Worm (Caenorhabditis elegans) whole organism, late embryonic: Measurements from ENCODE around the gene F23D12.3.
A peak's percentile ranks its signal among the peaks of the same experiment; 100 is the strongest.

ENCODE experiments used
- C08G9.2 ChIP-seq: sonication (generic microtip); optimal IDR thresholded peaks from 2 replicates; lab custom pipeline; 2016; ENCODE audit warnings: mild to moderate bottlenecking, missing genetic modification characterization, moderate library complexity, missing compliant biosample characterization
- F13H6.1 ChIP-seq: sonication (generic microtip); optimal IDR thresholded peaks from 2 replicates; lab custom pipeline; 2016; ENCODE audit warnings: missing genetic modification characterization, missing compliant biosample characterization
- K02D7.2 ChIP-seq: sonication (generic microtip); optimal IDR thresholded peaks from 2 replicates; lab custom pipeline; 2017; ENCODE audit warnings: mild to moderate bottlenecking, missing genetic modification characterization, missing compliant biosample characterization
- K09A11.1 ChIP-seq: sonication (generic microtip); optimal IDR thresholded peaks from 2 replicates; lab custom pipeline; 2017; ENCODE audit warnings: antibody characterized with exemption, mild to moderate bottlenecking, missing genetic modification characterization, missing compliant biosample characterization; ENCODE audit not compliant: insufficient read depth
- ahr-1 ChIP-seq: sonication (generic microtip); optimal IDR thresholded peaks from 2 replicates; lab custom pipeline; 2016; ENCODE audit warnings: missing genetic modification characterization, missing compliant biosample characterization
- ceh-14 ChIP-seq: sonication (generic microtip); optimal IDR thresholded peaks from 2 replicates; lab custom pipeline; 2016; ENCODE audit warnings: missing genotype, missing genetic modification characterization, missing compliant biosample characterization
- ceh-18 ChIP-seq: sonication (generic microtip); optimal IDR thresholded peaks from 2 replicates; lab custom pipeline; 2016; ENCODE audit warnings: missing genetic modification characterization, missing compliant biosample characterization
- ceh-19 ChIP-seq: fragments of 200-800 bp; sonication (Bioruptor generic); optimal IDR thresholded peaks from 2 replicates; lab custom pipeline; 2018; ENCODE audit warnings: mild to moderate bottlenecking, missing genetic modification characterization, missing compliant biosample characterization
- ceh-30 ChIP-seq: fragments of 150-350 bp; optimal IDR thresholded peaks from 2 replicates; lab custom pipeline; 2014; ENCODE audit warnings: missing biosample characterization, missing genetic modification characterization
- ceh-34 ChIP-seq: sonication (generic microtip); optimal IDR thresholded peaks from 2 replicates; lab custom pipeline; 2016; ENCODE audit warnings: mild to moderate bottlenecking, missing genetic modification characterization, missing compliant biosample characterization
- ceh-45 ChIP-seq: fragments of 200-800 bp; sonication (Bioruptor generic); IDR thresholded peaks from 2 replicates; pipeline ENCODE4 v1.3.6; 2022; ENCODE audit warnings: missing genetic modification reagents, missing genetic modification characterization, missing compliant biosample characterization
- che-1 ChIP-seq: sonication (generic microtip); optimal IDR thresholded peaks from 2 replicates; lab custom pipeline; 2016; ENCODE audit warnings: mild to moderate bottlenecking, missing genetic modification characterization, missing compliant biosample characterization
- dmd-4 ChIP-seq: sonication (generic microtip); optimal IDR thresholded peaks from 2 replicates; lab custom pipeline; 2016; ENCODE audit warnings: borderline replicate concordance, missing genetic modification characterization, missing compliant biosample characterization
- dve-1 ChIP-seq: sonication (generic microtip); optimal IDR thresholded peaks from 2 replicates; lab custom pipeline; 2017; ENCODE audit warnings: antibody characterized with exemption, mild to moderate bottlenecking, missing genetic modification characterization, missing compliant biosample characterization
- ets-4 ChIP-seq: sonication (generic microtip); optimal IDR thresholded peaks from 2 replicates; lab custom pipeline; 2016; ENCODE audit warnings: missing genetic modification characterization, missing compliant biosample characterization
- fax-1 ChIP-seq: sonication (generic microtip); optimal IDR thresholded peaks from 2 replicates; lab custom pipeline; 2016; ENCODE audit warnings: missing genotype, missing genetic modification characterization, missing compliant biosample characterization
- fkh-10 ChIP-seq: fragments of 150-350 bp; optimal IDR thresholded peaks from 2 replicates; lab custom pipeline; 2014; ENCODE audit warnings: missing biosample characterization, missing genetic modification reagents, missing genetic modification characterization
- fkh-6 ChIP-seq: sonication (generic microtip); optimal IDR thresholded peaks from 2 replicates; lab custom pipeline; 2016; ENCODE audit warnings: missing genetic modification characterization, missing compliant biosample characterization
- hlh-13 ChIP-seq: fragments of 200-800 bp; sonication (Bioruptor generic); optimal IDR thresholded peaks from 2 replicates; lab custom pipeline; 2018; ENCODE audit warnings: mild to moderate bottlenecking, missing genetic modification characterization, missing compliant biosample characterization
- hlh-8 ChIP-seq: sonication (generic microtip); optimal IDR thresholded peaks from 2 replicates; lab custom pipeline; 2016; ENCODE audit warnings: missing genotype, missing genetic modification characterization, missing compliant biosample characterization
- lim-6 ChIP-seq: sonication (generic microtip); optimal IDR thresholded peaks from 2 replicates; lab custom pipeline; 2016; ENCODE audit warnings: missing genetic modification characterization, missing compliant biosample characterization
- mec-3 ChIP-seq: sonication (generic microtip); optimal IDR thresholded peaks from 2 replicates; lab custom pipeline; 2016; ENCODE audit warnings: borderline replicate concordance, missing genetic modification characterization, missing compliant biosample characterization
- nhr-11 ChIP-seq: fragments of 150-350 bp; optimal IDR thresholded peaks from 2 replicates; lab custom pipeline; 2014; ENCODE audit warnings: missing biosample characterization, missing genetic modification characterization
- npax-4 ChIP-seq: sonication (generic microtip); optimal IDR thresholded peaks from 2 replicates; lab custom pipeline; 2016; ENCODE audit warnings: missing genetic modification characterization, missing compliant biosample characterization
- odd-2 ChIP-seq: sonication (generic microtip); optimal IDR thresholded peaks from 2 replicates; lab custom pipeline; 2017; ENCODE audit warnings: antibody characterized with exemption, mild to moderate bottlenecking, missing genetic modification characterization, missing compliant biosample characterization
- pat-9 ChIP-seq: fragments of 200-800 bp; sonication (Bioruptor generic); optimal IDR thresholded peaks from 2 replicates; lab custom pipeline; 2018; ENCODE audit warnings: mild to moderate bottlenecking, missing genetic modification characterization, moderate library complexity, missing compliant biosample characterization
- pros-1 ChIP-seq: fragments of 150-350 bp; optimal IDR thresholded peaks from 2 replicates; lab custom pipeline; 2014; ENCODE audit warnings: missing biosample characterization, missing genetic modification reagents, missing genetic modification characterization
- ref-2 ChIP-seq: sonication (generic microtip); optimal IDR thresholded peaks from 2 replicates; lab custom pipeline; 2016; ENCODE audit warnings: missing genetic modification characterization, missing compliant biosample characterization
- rnt-1 ChIP-seq: sonication (generic microtip); optimal IDR thresholded peaks from 2 replicates; lab custom pipeline; 2016; ENCODE audit warnings: missing genetic modification characterization, missing compliant biosample characterization
- sdc-2 ChIP-seq: sonication (generic microtip); optimal IDR thresholded peaks from 2 replicates; lab custom pipeline; 2016; ENCODE audit warnings: missing genotype, missing genetic modification characterization, missing compliant biosample characterization
- sox-4 ChIP-seq: sonication (generic microtip); optimal IDR thresholded peaks from 2 replicates; lab custom pipeline; 2017; ENCODE audit warnings: mild to moderate bottlenecking, missing genetic modification characterization, inconsistent platforms, missing compliant biosample characterization
- syd-9 ChIP-seq: sonication (generic microtip); optimal IDR thresholded peaks from 2 replicates; lab custom pipeline; 2016; ENCODE audit warnings: mild to moderate bottlenecking, missing genetic modification characterization, moderate library complexity, missing compliant biosample characterization
- tbx-2 ChIP-seq: sonication (generic microtip); optimal IDR thresholded peaks from 2 replicates; lab custom pipeline; 2016; ENCODE audit warnings: missing genetic modification characterization, missing compliant biosample characterization
- tbx-7 ChIP-seq: sonication (generic microtip); optimal IDR thresholded peaks from 2 replicates; lab custom pipeline; 2016; ENCODE audit warnings: missing genotype, missing genetic modification characterization, missing compliant biosample characterization
- unc-55 ChIP-seq: sonication (generic microtip); optimal IDR thresholded peaks from 2 replicates; lab custom pipeline; 2017; ENCODE audit warnings: missing biosample characterization, missing genetic modification reagents, missing genetic modification characterization
- unc-86 ChIP-seq: sonication (generic microtip); optimal IDR thresholded peaks from 2 replicates; lab custom pipeline; 2016; ENCODE audit warnings: missing genetic modification characterization, missing compliant biosample characterization

Gene F23D12.3

DNA sequence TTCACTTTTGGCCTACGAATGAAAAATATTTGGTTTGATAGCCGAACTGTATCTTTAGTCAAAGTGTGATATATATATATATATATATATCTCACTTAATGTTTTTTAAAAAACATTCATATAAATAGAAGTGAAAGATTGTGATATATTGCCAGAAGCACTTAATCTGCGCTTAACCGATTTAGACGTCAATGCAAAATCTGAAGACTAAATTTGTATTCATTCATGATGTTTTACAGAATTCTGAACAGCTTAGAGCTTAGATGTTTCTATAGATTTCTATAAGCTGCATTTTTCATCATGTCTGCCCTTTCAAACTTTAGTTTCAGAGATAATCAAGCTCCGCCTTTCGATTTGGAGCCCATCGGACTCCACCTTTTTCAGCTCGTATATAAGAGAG is at the start of gene F23D12.3:
Gene F23D12.3, plus strand, starts transcription at position 301 of the 400 bp plus-strand sequence.
- TF ChIP-seq sox-4 = no peak

DNA sequence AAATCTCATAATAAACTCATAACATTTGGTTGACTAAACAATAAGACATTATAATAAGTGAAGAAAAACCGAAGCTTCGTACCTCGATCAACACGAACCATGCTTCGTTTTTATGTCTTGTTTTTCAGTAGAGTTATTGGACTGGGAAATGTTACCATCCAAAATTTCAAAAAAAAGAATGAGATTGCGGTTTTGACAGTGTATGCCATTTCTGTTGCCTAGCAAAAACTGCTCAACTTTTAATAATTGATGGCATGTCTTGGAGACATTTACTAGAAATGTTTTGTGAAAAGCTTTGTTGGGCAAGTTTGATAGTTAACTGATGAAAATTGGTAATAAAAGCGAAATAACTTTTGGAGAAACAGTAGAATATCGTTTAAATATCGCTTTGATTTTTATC is 47.2 kb upstream of the F23D12.3 start, which contains the start of gene Y60A9.1:
Gene Y60A9.1, minus strand, starts transcription at position 101 of the 400 bp plus-strand sequence.
- TF ChIP-seq C08G9.2 (no peak), ceh-14 (tag; lab: Kevin White, UChicago) (no peak), che-1 (tag; lab: Kevin White, UChicago) (no peak), ahr-1 (tag; lab: Kevin White, UChicago) (no peak), npax-4 (tag; lab: Kevin White, UChicago) (no peak), fkh-6 (no peak), syd-9 (tag; lab: Kevin White, UChicago) (no peak), tbx-7 (tag; lab: Kevin White, UChicago) (no peak), mec-3 (tag; lab: Kevin White, UChicago) (no peak), dmd-4 (no peak), K09A11.1 (tag; lab: Kevin White, UChicago) (no peak), lim-6 (tag; lab: Kevin White, UChicago) (no peak), ceh-34 (tag; lab: Kevin White, UChicago) (no peak), ceh-19 (GFP tag; lab: Kevin White, UChicago) (no peak), ceh-18 (tag; lab: Kevin White, UChicago) (no peak), pat-9 (tag; lab: Kevin White, UChicago) (no peak)
- TF ChIP-seq, all 69 proteins: peak for 0

DNA sequence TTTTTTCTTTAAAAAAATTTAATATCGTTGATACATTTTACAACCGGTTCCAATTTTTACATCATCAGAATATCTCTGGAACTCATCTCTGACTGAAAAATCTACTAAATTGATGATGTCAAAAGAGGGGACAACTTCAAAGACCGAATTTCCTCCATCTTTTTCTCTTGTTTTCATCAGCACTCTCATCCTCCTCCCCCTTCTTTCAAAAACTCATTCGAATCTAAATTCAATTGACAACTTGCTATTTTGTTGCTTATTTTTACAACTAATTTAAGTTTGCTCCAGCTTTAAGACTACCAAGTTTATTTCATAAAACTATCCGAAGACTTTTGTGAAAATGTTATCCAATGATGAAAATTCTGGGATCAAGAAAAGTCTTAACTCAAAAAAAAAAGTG is 43.4 kb upstream of the F23D12.3 start:
- TF ChIP-seq rnt-1 (no peak), ceh-18 (tag; lab: Kevin White, UChicago) (no peak), unc-55 (GFP tag; lab: Kevin White, UChicago) (no peak), tbx-2 (tag; lab: Kevin White, UChicago) (no peak), unc-86 (no peak), fax-1 (tag; lab: Kevin White, UChicago) (no peak), fkh-10 (GFP tag; lab: Kevin White, UChicago) (no peak), C08G9.2 (no peak), K02D7.2 (tag; lab: Kevin White, UChicago) (no peak), ceh-14 (tag; lab: Kevin White, UChicago) (no peak), dve-1 (tag; lab: Kevin White, UChicago) (no peak), ahr-1 (tag; lab: Kevin White, UChicago) (no peak), ceh-45 (GFP tag; lab: Robert Waterston, UW) (no peak), nhr-11 (tag; lab: Kevin White, UChicago) (no peak), odd-2 (tag; lab: Kevin White, UChicago) (no peak), hlh-13 (GFP tag; lab: Kevin White, UChicago) (no peak), lim-6 (tag; lab: Kevin White, UChicago) (no peak), npax-4 (tag; lab: Kevin White, UChicago) (no peak), sdc-2 (no peak)

DNA sequence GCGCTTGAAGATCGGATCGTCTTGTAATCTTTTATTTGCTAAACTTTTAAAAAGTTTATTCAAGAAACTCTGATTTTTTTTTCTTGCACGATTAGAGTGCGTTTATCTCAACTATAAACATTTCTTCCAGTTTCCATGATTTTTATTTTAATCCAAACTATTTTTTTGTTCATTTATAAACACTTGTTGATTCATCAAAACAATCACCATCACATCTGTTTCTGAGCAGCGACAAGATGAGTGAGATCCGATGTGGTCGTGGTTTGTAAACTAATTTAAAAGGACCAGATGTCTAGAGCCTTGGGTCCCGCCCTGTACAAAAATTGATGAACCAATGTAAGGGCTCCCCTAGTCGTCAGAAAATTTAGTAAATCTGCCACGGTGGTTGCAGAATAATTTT is 41.2 kb upstream of the F23D12.3 start:
- TF ChIP-seq pros-1 = no peak
- TF ChIP-seq lim-6 (tag; lab: Kevin White, UChicago) = no peak
- TF ChIP-seq hlh-8 (tag; lab: Kevin White, UChicago) = peak; percentile 7

DNA sequence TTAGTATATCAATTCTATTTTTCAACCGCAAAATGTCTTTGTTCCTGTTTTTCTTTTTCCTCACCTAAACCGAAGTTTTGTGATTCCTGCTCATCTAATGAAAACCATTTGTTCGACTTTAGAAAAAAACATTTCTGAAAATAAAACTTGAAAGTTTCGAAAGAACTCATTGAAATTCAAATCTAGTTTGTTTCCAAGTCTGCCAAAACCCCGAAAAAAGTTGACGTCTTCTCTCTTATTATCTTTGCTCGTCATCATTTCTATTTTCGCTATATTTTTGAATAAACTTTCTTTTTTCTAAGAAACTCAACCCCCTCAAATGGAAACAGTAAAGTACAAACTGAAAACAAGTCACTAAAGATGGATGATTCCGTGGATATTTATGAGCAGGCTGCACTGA is 36.6 kb upstream of the F23D12.3 start, which contains the start of gene frpr-17:
Gene frpr-17, plus strand, starts transcription at position 301 of the 400 bp plus-strand sequence.
- no peak for TF ChIP-seq F13H6.1 (tag; lab: Kevin White, UChicago)
- no peak for TF ChIP-seq pat-9 (tag; lab: Kevin White, UChicago)
- TF ChIP-seq K09A11.1 (tag; lab: Kevin White, UChicago) = no peak
- no peak for TF ChIP-seq nhr-11 (tag; lab: Kevin White, UChicago)
- no peak for TF ChIP-seq ets-4 (tag; lab: Kevin White, UChicago)
- no peak for TF ChIP-seq ceh-30
- TF ChIP-seq K02D7.2 (tag; lab: Kevin White, UChicago) = no peak
- no peak for TF ChIP-seq ref-2 (tag; lab: Kevin White, UChicago)
